Fruit fly (Drosophila melanogaster): ENCODE measurements around the gene AMPdeam.
A peak's percentile ranks its signal among the peaks of the same experiment; 100 is the strongest.

The AMPdeam gene

DNA sequence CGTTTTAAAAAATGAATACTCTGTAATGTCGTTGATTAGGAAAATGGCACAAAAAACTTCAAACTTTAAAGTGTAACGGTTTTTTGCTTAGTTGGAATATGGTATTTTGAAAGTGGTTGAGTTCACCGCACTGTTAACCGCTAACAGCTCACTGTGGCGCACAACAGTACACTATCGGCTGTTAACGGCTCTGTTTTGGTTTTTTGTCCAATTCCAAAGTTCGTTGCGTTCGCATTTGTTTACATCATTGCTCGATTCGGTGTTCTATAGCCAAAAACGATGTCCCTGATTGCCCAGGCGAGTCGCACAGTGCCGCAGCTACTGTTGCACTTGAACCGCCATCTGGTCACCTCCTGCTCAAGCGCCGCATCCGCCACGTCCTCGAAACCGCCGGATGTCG, 34.2 kb downstream of the AMPdeam start, which contains the start of gene CG11095:
TSS of gene CG11095 (plus strand) at position 205 of the 400 bp plus-strand sequence.
- no peak for TF ChIP-seq CG15710 (tag; optimal IDR thresholded peaks at IDR 0.05)
- no peak for TF ChIP-seq CG32121 (GFP tag; IDR thresholded peaks at IDR 0.05)
- peak; percentile 40 for TF ChIP-seq gl (tag; optimal IDR thresholded peaks at IDR 0.05)
- peak; percentile 13 for TF ChIP-seq CG14655 (GFP tag; optimal IDR thresholded peaks at IDR 0.05)
- TF ChIP-seq CG12605 (GFP tag; IDR thresholded peaks at IDR 0.05), result peak; percentile 61
- TF ChIP-seq EcR (GFP tag; optimal IDR thresholded peaks at IDR 0.05), result no peak
- TF ChIP-seq CG13204 (GFP tag; optimal IDR thresholded peaks at IDR 0.05), result no peak
- TF ChIP-seq Ets98B (GFP tag; IDR thresholded peaks at IDR 0.05), result peak; percentile 32; the same call in 1 of the 2 replicates
- no peak for TF ChIP-seq D1 (tag; optimal IDR thresholded peaks at IDR 0.05)
- TF ChIP-seq Pif1A (GFP tag; optimal IDR thresholded peaks at IDR 0.05), result no peak
- no peak for TF ChIP-seq CG17806 (tag; optimal IDR thresholded peaks at IDR 0.05)
- peak; percentile 44; the same call in 1 of the 3 replicates for TF ChIP-seq CG4496 (GFP tag; IDR thresholded peaks at IDR 0.05)
- TF ChIP-seq fd96Ca (GFP tag; IDR thresholded peaks at IDR 0.05), result no peak

DNA sequence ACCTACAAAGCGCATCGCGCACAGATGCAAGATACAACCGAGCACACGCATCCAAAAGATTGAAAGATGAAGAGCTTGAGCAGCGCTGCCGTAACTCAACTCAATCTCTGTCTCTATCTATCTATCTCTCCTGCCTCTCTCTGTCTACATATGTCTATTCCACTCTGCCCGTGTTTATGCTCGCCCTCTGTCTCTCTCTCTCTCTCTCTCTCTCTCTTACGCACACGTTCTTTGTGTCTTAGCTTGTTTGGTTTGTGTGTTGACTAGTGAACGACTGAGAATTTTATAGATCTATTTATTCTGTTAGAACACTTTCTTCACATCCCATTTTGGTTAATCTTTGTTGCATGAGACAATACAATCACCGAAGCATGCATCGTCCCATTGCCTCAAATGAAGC, 40.1 kb downstream of the AMPdeam start:
- TF ChIP-seq CG9948 (tag; optimal IDR thresholded peaks at IDR 0.05) (no peak), CG4496 (GFP tag; IDR thresholded peaks at IDR 0.05) (peak; percentile 54; the same call in 1 of the 3 replicates)

DNA sequence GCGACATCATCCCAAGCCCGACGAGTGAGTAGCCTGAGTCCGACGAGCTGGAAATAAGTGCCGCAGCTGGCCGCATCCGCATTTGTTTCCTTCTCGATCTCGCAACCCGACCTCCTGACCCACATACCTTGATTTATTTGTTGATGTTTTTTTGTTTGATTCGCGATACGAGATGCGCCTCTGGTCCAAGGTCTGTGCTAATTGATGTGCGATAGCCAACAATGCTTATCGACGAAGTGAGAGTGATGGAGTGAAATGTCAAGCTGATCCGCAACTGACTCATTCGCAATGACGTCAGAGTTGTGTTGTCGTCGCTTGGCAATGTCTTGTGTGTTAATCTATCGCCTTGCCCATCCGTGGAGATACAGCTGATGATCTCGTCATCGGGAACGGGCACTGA, 41.3 kb downstream of the AMPdeam start:
- no peak for TF ChIP-seq Snoo (tag; optimal IDR thresholded peaks at IDR 0.05)
- no peak for TF ChIP-seq CG10348 (GFP tag; IDR thresholded peaks at IDR 0.05)
- TF ChIP-seq Ets98B (GFP tag; IDR thresholded peaks at IDR 0.05), result no peak
- no peak for TF ChIP-seq CG9948 (tag; optimal IDR thresholded peaks at IDR 0.05)
- no peak for TF ChIP-seq CG8301 (tag; optimal IDR thresholded peaks at IDR 0.05)
- TF ChIP-seq D1 (tag; optimal IDR thresholded peaks at IDR 0.05), result no peak
- no peak for TF ChIP-seq Pif1A (GFP tag; optimal IDR thresholded peaks at IDR 0.05)
- no peak for TF ChIP-seq fd96Ca (GFP tag; IDR thresholded peaks at IDR 0.05)
- TF ChIP-seq CG15710 (tag; optimal IDR thresholded peaks at IDR 0.05), result no peak
- TF ChIP-seq CG13204 (GFP tag; optimal IDR thresholded peaks at IDR 0.05), result no peak
- no peak for TF ChIP-seq CG17806 (tag; optimal IDR thresholded peaks at IDR 0.05)
- no peak for TF ChIP-seq CG34367 (tag; optimal IDR thresholded peaks at IDR 0.05)
- TF ChIP-seq CG8159 (tag; optimal IDR thresholded peaks at IDR 0.05), result no peak
- no peak for TF ChIP-seq CG12605 (GFP tag; IDR thresholded peaks at IDR 0.05)
- no peak for TF ChIP-seq EcR (GFP tag; optimal IDR thresholded peaks at IDR 0.05)

DNA sequence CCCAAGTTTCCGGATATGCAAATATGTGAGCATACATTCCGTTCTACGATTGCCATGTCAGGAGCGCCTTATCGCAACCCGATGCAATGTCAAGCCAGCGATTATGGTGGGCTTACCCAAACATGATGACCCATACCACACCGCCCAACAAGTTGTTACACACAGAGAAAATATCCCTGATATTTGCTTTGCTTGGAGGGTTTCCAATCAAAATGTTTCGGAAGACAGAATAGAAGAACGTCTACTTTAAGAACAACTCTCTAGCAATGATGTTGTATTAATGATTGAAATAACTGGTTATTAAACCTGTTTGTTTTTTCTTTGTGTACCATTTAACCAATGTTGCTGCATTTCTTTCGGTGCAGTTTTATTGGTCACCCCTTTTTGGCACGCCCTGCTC, 45.0 kb downstream of the AMPdeam start:
- TF ChIP-seq CG4496 (GFP tag; IDR thresholded peaks at IDR 0.05), result peak; percentile 48; the same call in 1 of the 3 replicates
- TF ChIP-seq CG8301 (tag; optimal IDR thresholded peaks at IDR 0.05), result no peak
- TF ChIP-seq EcR (GFP tag; optimal IDR thresholded peaks at IDR 0.05), result no peak
- TF ChIP-seq CG10348 (GFP tag; IDR thresholded peaks at IDR 0.05), result no peak
- TF ChIP-seq fd96Ca (GFP tag; IDR thresholded peaks at IDR 0.05), result 0 out of 3 replicates have a peak, but pooled peaks have one; percentile 30

DNA sequence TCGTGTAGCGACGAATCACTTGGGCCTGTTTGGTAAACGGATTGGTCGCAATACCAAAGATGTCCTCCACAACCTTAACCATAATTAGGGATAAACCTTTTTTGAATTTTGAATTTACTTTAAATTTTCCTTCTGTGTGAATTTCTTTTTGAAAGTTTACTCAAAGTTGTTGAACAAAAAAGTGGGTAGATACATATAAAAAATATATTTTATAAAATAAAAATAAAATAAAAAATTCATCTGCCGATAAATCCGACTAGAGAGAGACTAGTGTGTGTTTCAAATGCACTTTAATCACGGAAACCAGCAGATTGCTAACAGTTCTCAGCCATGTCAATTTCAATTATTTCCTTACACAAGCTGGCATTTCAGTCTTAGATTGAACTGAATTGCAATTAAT, 48.1 kb downstream of the AMPdeam start, which contains the start of gene CG10996:
TSS of gene CG10996 (minus strand) at position 101 of the 400 bp plus-strand sequence.
- TF ChIP-seq CG14655 (GFP tag; optimal IDR thresholded peaks at IDR 0.05) (no peak), gl (tag; optimal IDR thresholded peaks at IDR 0.05) (no peak), Ets98B (GFP tag; IDR thresholded peaks at IDR 0.05) (no peak), CG32121 (GFP tag; IDR thresholded peaks at IDR 0.05) (no peak), CG12605 (GFP tag; IDR thresholded peaks at IDR 0.05) (no peak), CG10348 (GFP tag; IDR thresholded peaks at IDR 0.05) (no peak), Pif1B (GFP tag; optimal IDR thresholded peaks at IDR 0.05) (no peak), CG8159 (tag; optimal IDR thresholded peaks at IDR 0.05) (no peak), CG17806 (tag; optimal IDR thresholded peaks at IDR 0.05) (no peak), Snoo (tag; optimal IDR thresholded peaks at IDR 0.05) (no peak), EcR (GFP tag; optimal IDR thresholded peaks at IDR 0.05) (no peak), CG4496 (GFP tag; IDR thresholded peaks at IDR 0.05) (no peak), fd96Ca (GFP tag; IDR thresholded peaks at IDR 0.05) (no peak), CG34367 (tag; optimal IDR thresholded peaks at IDR 0.05) (no peak), Pif1A (GFP tag; optimal IDR thresholded peaks at IDR 0.05) (no peak), CG15710 (tag; optimal IDR thresholded peaks at IDR 0.05) (no peak)

DNA sequence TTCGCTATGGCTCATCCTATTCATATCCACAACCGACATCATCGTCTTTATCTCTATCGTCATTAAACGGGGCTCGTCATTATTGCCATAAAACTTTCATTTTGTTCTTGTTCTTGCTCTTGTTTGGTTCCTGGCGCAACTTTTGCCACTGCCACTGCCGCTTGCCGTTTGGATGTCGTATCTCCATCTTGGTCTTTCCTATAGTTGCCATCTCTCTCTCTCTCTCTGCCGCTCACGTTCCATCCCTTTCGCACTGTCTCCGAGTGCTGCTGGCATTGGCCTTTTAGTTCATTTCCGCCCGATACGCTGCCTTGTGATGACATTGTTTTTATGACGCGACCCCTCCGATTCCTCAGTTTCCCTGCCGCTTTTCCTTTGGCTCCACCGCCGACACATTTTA, 53.2 kb downstream of the AMPdeam start:
- peak; percentile 32 for TF ChIP-seq EcR (GFP tag; optimal IDR thresholded peaks at IDR 0.05)
- TF ChIP-seq CG34367 (tag; optimal IDR thresholded peaks at IDR 0.05), result no peak

DNA sequence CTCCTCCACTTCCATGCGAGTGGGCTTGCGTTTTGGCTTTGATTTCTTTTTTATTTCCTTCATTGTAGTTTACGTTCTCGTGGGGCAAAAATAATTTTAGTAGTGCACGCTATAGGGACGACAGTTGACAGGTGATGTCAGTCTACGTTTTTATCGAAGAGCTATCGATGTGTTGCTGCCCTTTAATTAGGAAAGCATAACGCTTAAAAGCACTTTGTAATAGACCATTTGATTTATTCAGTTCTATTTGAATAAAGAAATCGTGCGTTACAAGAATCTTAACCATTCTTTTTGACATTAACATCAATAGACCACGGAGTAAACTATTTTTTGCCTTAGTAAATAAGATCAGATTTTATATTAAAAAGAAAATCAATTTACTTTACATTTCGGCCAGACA, 54.7 kb downstream of the AMPdeam start, which contains the start of gene CG10993:
TSS of gene CG10993 (minus strand) at position 101 of the 400 bp plus-strand sequence.
- TF ChIP-seq CG8159 (tag; optimal IDR thresholded peaks at IDR 0.05), result no peak
- TF ChIP-seq Ets98B (GFP tag; IDR thresholded peaks at IDR 0.05), result no peak
- no peak for TF ChIP-seq Pif1B (GFP tag; optimal IDR thresholded peaks at IDR 0.05)
- no peak for TF ChIP-seq CG4496 (GFP tag; IDR thresholded peaks at IDR 0.05)
- TF ChIP-seq CG13204 (GFP tag; optimal IDR thresholded peaks at IDR 0.05), result no peak
- no peak for TF ChIP-seq CG8301 (tag; optimal IDR thresholded peaks at IDR 0.05)

Data from whole organism, pupa.